Fruit fly (Drosophila melanogaster): ENCODE results near the gene CG17027.
A peak's percentile ranks its signal among the peaks of the same experiment; 100 is the strongest.

The CG17027 gene

dm6 chr3L:15982783-15983432 is 3.0 kb downstream of the CG17027 start, which contains the start of the genes brm and Arl1:
brm (minus strand) TSS chr3L:15982869.
Arl1 (plus strand) TSS chr3L:15983135.
- TF ChIP-seq CG34367 (tag; optimal IDR thresholded peaks at IDR 0.05) (peak; percentile 96), CG14655 (GFP tag; optimal IDR thresholded peaks at IDR 0.05) (peak; percentile 99), Pif1B (GFP tag; optimal IDR thresholded peaks at IDR 0.05) (peak; percentile 96), CG17806 (tag; optimal IDR thresholded peaks at IDR 0.05) (peak; percentile 99), CG4496 (GFP tag; IDR thresholded peaks at IDR 0.05) (peak; percentile 99), CG15710 (tag; optimal IDR thresholded peaks at IDR 0.05) (peak; percentile 99), gl (tag; optimal IDR thresholded peaks at IDR 0.05) (peak; percentile 92), CG12605 (GFP tag; IDR thresholded peaks at IDR 0.05) (peak; percentile 98), fd96Ca (GFP tag; IDR thresholded peaks at IDR 0.05) (peak; percentile 99), CG10348 (GFP tag; IDR thresholded peaks at IDR 0.05) (peak; percentile 96), D1 (tag; optimal IDR thresholded peaks at IDR 0.05) (no peak), CG8159 (tag; optimal IDR thresholded peaks at IDR 0.05) (peak; percentile 98), CG9948 (tag; optimal IDR thresholded peaks at IDR 0.05) (peak; percentile 98), Snoo (tag; optimal IDR thresholded peaks at IDR 0.05) (peak; percentile 99), CG8301 (tag; optimal IDR thresholded peaks at IDR 0.05) (peak; percentile 96), CG13204 (GFP tag; optimal IDR thresholded peaks at IDR 0.05) (peak; percentile 91), CG32121 (GFP tag; IDR thresholded peaks at IDR 0.05) (peak; percentile 99), EcR (GFP tag; optimal IDR thresholded peaks at IDR 0.05) (peak; percentile 65), Ets98B (GFP tag; IDR thresholded peaks at IDR 0.05) (peak; percentile 99), Pif1A (GFP tag; optimal IDR thresholded peaks at IDR 0.05) (no peak), rn (GFP tag; IDR thresholded peaks at IDR 0.05) (peak; percentile 99)

dm6 chr3L:15987635-15988034 is 7.7 kb downstream of the CG17027 start, which contains the start of gene PolD1:
PolD1 (minus strand) TSS chr3L:15987815.
- TF ChIP-seq CG8301 (tag; optimal IDR thresholded peaks at IDR 0.05): no peak
- TF ChIP-seq CG9948 (tag; optimal IDR thresholded peaks at IDR 0.05): no peak
- no peak for TF ChIP-seq CG15710 (tag; optimal IDR thresholded peaks at IDR 0.05)
- TF ChIP-seq CG32121 (GFP tag; IDR thresholded peaks at IDR 0.05): no peak
- no peak for TF ChIP-seq gl (tag; optimal IDR thresholded peaks at IDR 0.05)
- no peak for TF ChIP-seq Pif1A (GFP tag; optimal IDR thresholded peaks at IDR 0.05)
- TF ChIP-seq Ets98B (GFP tag; IDR thresholded peaks at IDR 0.05): no peak
- TF ChIP-seq CG14655 (GFP tag; optimal IDR thresholded peaks at IDR 0.05): no peak
- no peak for TF ChIP-seq fd96Ca (GFP tag; IDR thresholded peaks at IDR 0.05)
- no peak for TF ChIP-seq CG13204 (GFP tag; optimal IDR thresholded peaks at IDR 0.05)
- no peak for TF ChIP-seq D1 (tag; optimal IDR thresholded peaks at IDR 0.05)
- no peak for TF ChIP-seq Pif1B (GFP tag; optimal IDR thresholded peaks at IDR 0.05)
- no peak for TF ChIP-seq CG17806 (tag; optimal IDR thresholded peaks at IDR 0.05)
- TF ChIP-seq CG10348 (GFP tag; IDR thresholded peaks at IDR 0.05): no peak
- no peak for TF ChIP-seq rn (GFP tag; IDR thresholded peaks at IDR 0.05)

dm6 chr3L:15988039-15988546 is 8.2 kb downstream of the CG17027 start, which contains the start of gene Hip14:
Hip14 (plus strand) TSS chr3L:15988236.
- TF ChIP-seq CG4496 (GFP tag; IDR thresholded peaks at IDR 0.05) (no peak), gl (tag; optimal IDR thresholded peaks at IDR 0.05) (peak; percentile 2), CG12605 (GFP tag; IDR thresholded peaks at IDR 0.05) (no peak), Ets98B (GFP tag; IDR thresholded peaks at IDR 0.05) (peak; percentile 7; the same call in 1 of the 2 replicates), CG32121 (GFP tag; IDR thresholded peaks at IDR 0.05) (no peak), Snoo (tag; optimal IDR thresholded peaks at IDR 0.05) (peak; percentile 28), CG34367 (tag; optimal IDR thresholded peaks at IDR 0.05) (no peak), rn (GFP tag; IDR thresholded peaks at IDR 0.05) (no peak), CG13204 (GFP tag; optimal IDR thresholded peaks at IDR 0.05) (no peak), Pif1A (GFP tag; optimal IDR thresholded peaks at IDR 0.05) (no peak), CG8301 (tag; optimal IDR thresholded peaks at IDR 0.05) (no peak), CG17806 (tag; optimal IDR thresholded peaks at IDR 0.05) (no peak), fd96Ca (GFP tag; IDR thresholded peaks at IDR 0.05) (no peak)

dm6 chr3L:15996019-15996418 is 16.1 kb downstream of the CG17027 start:
- TF ChIP-seq CG32121 (GFP tag; IDR thresholded peaks at IDR 0.05): no peak
- TF ChIP-seq CG17806 (tag; optimal IDR thresholded peaks at IDR 0.05): no peak
- no peak for TF ChIP-seq CG34367 (tag; optimal IDR thresholded peaks at IDR 0.05)

- TF ChIP-seq CG13204 (GFP tag; optimal IDR thresholded peaks at IDR 0.05) (no peak), CG17806 (tag; optimal IDR thresholded peaks at IDR 0.05) (no peak), CG12605 (GFP tag; IDR thresholded peaks at IDR 0.05) (no peak), fd96Ca (GFP tag; IDR thresholded peaks at IDR 0.05) (no peak), CG32121 (GFP tag; IDR thresholded peaks at IDR 0.05) (no peak), CG34367 (tag; optimal IDR thresholded peaks at IDR 0.05) (no peak), gl (tag; optimal IDR thresholded peaks at IDR 0.05) (no peak), CG14655 (GFP tag; optimal IDR thresholded peaks at IDR 0.05) (no peak), CG4496 (GFP tag; IDR thresholded peaks at IDR 0.05) (no peak), CG8159 (tag; optimal IDR thresholded peaks at IDR 0.05) (no peak), Pif1B (GFP tag; optimal IDR thresholded peaks at IDR 0.05) (no peak), rn (GFP tag; IDR thresholded peaks at IDR 0.05) (no peak), Pif1A (GFP tag; optimal IDR thresholded peaks at IDR 0.05) (no peak), D1 (tag; optimal IDR thresholded peaks at IDR 0.05) (no peak)
Measured at dm6 chr3L:15998217-15998616, 18.3 kb downstream of the CG17027 start.
